Worm (Caenorhabditis elegans) whole organism, mixed stage, embryonic: ENCODE measurements around the gene bcf-1.

Experiments
- ceh-83 ChIP-seq: fragments of 200-800 bp; sonication (Bioruptor generic); optimal IDR thresholded peaks from 2 replicates; lab custom pipeline; 2018; ENCODE audit warnings: mild to moderate bottlenecking, missing genetic modification characterization, missing compliant biosample characterization
- ces-1 ChIP-seq: fragments of 150-350 bp; optimal IDR thresholded peaks from 2 replicates; lab custom pipeline; 2014; ENCODE audit warnings: missing biosample characterization, missing genetic modification reagents, missing genetic modification characterization
- elt-3 ChIP-seq: fragments of 150-350 bp; optimal IDR thresholded peaks from 2 replicates; lab custom pipeline; 2014; ENCODE audit warnings: missing biosample characterization, missing genetic modification characterization
- hlh-1 ChIP-seq: fragments of 150-350 bp; optimal IDR thresholded peaks from 2 replicates; lab custom pipeline; 2014; ENCODE audit warnings: missing biosample characterization, missing genetic modification reagents, missing genetic modification characterization
- lin-13 ChIP-seq: fragments of 150-350 bp; optimal IDR thresholded peaks from 2 replicates; lab custom pipeline; 2014; ENCODE audit warnings: missing biosample characterization, missing genetic modification characterization
- lsy-2 ChIP-seq: fragments of 150-350 bp; optimal IDR thresholded peaks from 2 replicates; lab custom pipeline; 2014; ENCODE audit warnings: missing biosample characterization, missing genetic modification characterization
- mls-2 ChIP-seq: sonication (generic microtip); optimal IDR thresholded peaks from 2 replicates; lab custom pipeline; 2016; ENCODE audit warnings: mild to moderate bottlenecking, missing genetic modification characterization, moderate library complexity, missing compliant biosample characterization
- nhr-237 ChIP-seq: fragments of 150-350 bp; optimal IDR thresholded peaks from 2 replicates; lab custom pipeline; 2014; ENCODE audit warnings: missing biosample characterization, missing genetic modification characterization
- nhr-28 ChIP-seq: fragments of 150-350 bp; optimal IDR thresholded peaks from 2 replicates; lab custom pipeline; 2014; ENCODE audit warnings: missing biosample characterization, missing genetic modification characterization
- pha-4 ChIP-seq: fragments of 150-350 bp; optimal IDR thresholded peaks from 2 replicates; lab custom pipeline; 2018; ENCODE audit warnings: missing biosample characterization, missing genetic modification reagents, missing genetic modification characterization
- snpc-4 ChIP-seq: fragments of 150-350 bp; optimal IDR thresholded peaks from 2 replicates; lab custom pipeline; 2014; ENCODE audit warnings: missing biosample characterization, missing genetic modification characterization
- sptf-1 ChIP-seq: sonication (generic microtip); optimal IDR thresholded peaks from 2 replicates; lab custom pipeline; 2017; ENCODE audit warnings: mild to moderate bottlenecking, missing genetic modification characterization, moderate library complexity, missing compliant biosample characterization
- unc-39 ChIP-seq: fragments of 150-350 bp; optimal IDR thresholded peaks from 2 replicates; lab custom pipeline; 2014; ENCODE audit warnings: missing biosample characterization, missing genetic modification characterization
- unc-62 ChIP-seq: fragments of 150-350 bp; optimal IDR thresholded peaks from 2 replicates; lab custom pipeline; 2014; ENCODE audit warnings: missing biosample characterization, missing genetic modification reagents, missing genetic modification characterization

ce11 chrV:6442037-6442436, 33.5 kb upstream of the bcf-1 start, which contains the start of gene T05H4.3:
- TF ChIP-seq unc-39 (tag; lab: Kevin White, UChicago) (no peak), mls-2 (tag; lab: Kevin White, UChicago) (no peak), nhr-28 (tag; lab: Kevin White, UChicago) (no peak), pha-4 (tag; lab: Kevin White, UChicago) (no peak), unc-62 (GFP tag; lab: Kevin White, UChicago) (no peak), snpc-4 (tag; lab: Kevin White, UChicago) (no peak), sptf-1 (tag; lab: Kevin White, UChicago) (no peak), lsy-2 (tag; lab: Kevin White, UChicago) (no peak), lin-13 (no peak), hlh-1 (no peak), nhr-237 (tag; lab: Kevin White, UChicago) (no peak), ceh-83 (GFP tag; lab: Kevin White, UChicago) (no peak), elt-3 (tag; lab: Kevin White, UChicago) (no peak), ces-1 (GFP tag; lab: Kevin White, UChicago) (no peak)
